Fruit fly (Drosophila melanogaster): ENCODE data around the gene Toll-9.

DNA sequence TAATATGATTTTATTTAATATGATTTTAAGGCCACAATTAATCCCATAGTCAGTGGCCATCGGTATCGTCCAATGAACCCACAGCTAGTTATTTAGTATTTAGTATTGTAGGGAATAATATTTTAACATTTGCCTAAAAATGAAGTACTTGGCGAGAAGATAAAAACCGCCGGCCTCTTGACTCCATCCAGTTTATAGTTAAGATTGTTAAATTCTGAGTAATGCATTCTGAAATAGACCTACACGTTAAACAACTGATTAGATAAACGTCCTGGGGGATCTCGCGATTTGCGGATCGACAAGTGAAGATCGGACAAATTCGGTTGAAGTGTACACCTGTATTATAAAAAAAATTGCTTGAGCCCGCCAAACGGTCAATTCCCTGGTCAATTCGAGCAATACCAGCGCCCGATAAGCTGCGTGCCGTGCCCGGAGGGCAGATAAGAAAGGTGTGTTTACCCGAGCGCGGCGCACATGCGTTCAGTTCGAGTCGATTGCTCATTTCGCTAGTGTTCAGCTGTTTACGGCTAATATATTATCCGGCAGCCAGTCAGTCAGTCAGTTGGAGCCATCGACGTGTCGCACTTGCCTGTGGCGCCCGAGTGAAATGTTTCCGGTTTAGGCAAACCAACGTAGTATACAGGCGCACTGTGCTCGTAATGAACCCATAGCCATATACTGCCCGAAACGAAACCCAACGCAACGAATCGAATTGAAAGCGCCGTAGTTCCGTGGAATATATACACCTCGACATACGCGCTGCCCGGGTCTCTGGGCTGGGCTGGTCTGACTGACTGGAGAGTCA is 20.7 kb upstream of the Toll-9 start:
- TF ChIP-seq CTCF (optimal IDR thresholded peaks at IDR 0.05) (no peak), CG8478 (optimal IDR thresholded peaks at IDR 0.05) (no peak)
